Worm (Caenorhabditis elegans) whole organism, L3 larva: Measurements from ENCODE around the gene C53C11.1.

ENCODE experiments used
- ZK546.5 ChIP-seq: sonication (generic microtip); optimal IDR thresholded peaks from 2 replicates; lab custom pipeline; 2017; ENCODE audit warnings: missing biosample characterization, missing genetic modification characterization
- aly-2 ChIP-seq: fragments of 150-350 bp; optimal IDR thresholded peaks from 2 replicates; lab custom pipeline; 2014; ENCODE audit warnings: missing biosample characterization, missing genetic modification characterization
- ama-1 ChIP-seq: fragments of 150-350 bp; optimal IDR thresholded peaks from 2 replicates; lab custom pipeline; 2018
- ceh-16 ChIP-seq: sonication (generic microtip); optimal IDR thresholded peaks from 2 replicates; lab custom pipeline; 2017; ENCODE audit warnings: missing biosample characterization, missing genetic modification characterization
- ceh-82 ChIP-seq: fragments of 150-350 bp; optimal IDR thresholded peaks from 2 replicates; lab custom pipeline; 2014; ENCODE audit warnings: missing biosample characterization, missing genetic modification characterization
- ceh-9 ChIP-seq: sonication (generic microtip); optimal IDR thresholded peaks from 2 replicates; lab custom pipeline; 2018; ENCODE audit warnings: missing biosample characterization, missing genetic modification characterization
- daf-12 ChIP-seq: fragments of 150-350 bp; optimal IDR thresholded peaks from 2 replicates; lab custom pipeline; 2014; ENCODE audit warnings: missing biosample characterization, missing genetic modification reagents, missing genetic modification characterization
- egl-27 ChIP-seq: sonication (generic microtip); optimal IDR thresholded peaks from 4 replicates; lab custom pipeline; 2017; ENCODE audit warnings: missing biosample characterization, missing genetic modification reagents, missing genetic modification characterization
- egl-5 ChIP-seq: fragments of 150-350 bp; optimal IDR thresholded peaks from 2 replicates; lab custom pipeline; 2017; ENCODE audit warnings: missing biosample characterization, missing genetic modification reagents, missing genetic modification characterization, inconsistent platforms
- elt-1 ChIP-seq: fragments of 150-350 bp; optimal IDR thresholded peaks from 2 replicates; lab custom pipeline; 2014; ENCODE audit warnings: missing biosample characterization, missing genetic modification characterization
- elt-2 ChIP-seq: sonication (generic microtip); optimal IDR thresholded peaks from 2 replicates; lab custom pipeline; 2016; ENCODE audit warnings: missing genetic modification reagents, mild to moderate bottlenecking, missing genetic modification characterization, missing compliant biosample characterization
- elt-3 ChIP-seq, 3 experiments: fragments of 150-350 bp in 1 of 3; sonication (generic microtip) in 2 of 3; optimal IDR thresholded peaks; 2 replicates in 2 of 3; 4 replicates in 1 of 3; lab custom pipeline; 2014 to 2017; ENCODE audit warnings: missing biosample characterization in 3 of 3, missing genetic modification characterization in 3 of 3
- eor-1 ChIP-seq, 2 experiments: fragments of 150-350 bp; optimal IDR thresholded peaks; 2 replicates each; lab custom pipeline; 2014 to 2018; ENCODE audit warnings: missing biosample characterization in 2 of 2, missing genetic modification characterization in 2 of 2
- fkh-10 ChIP-seq: sonication (generic microtip); optimal IDR thresholded peaks from 2 replicates; lab custom pipeline; 2017; ENCODE audit warnings: missing biosample characterization, missing genetic modification reagents, missing genetic modification characterization
- fkh-2 ChIP-seq: fragments of 150-350 bp; optimal IDR thresholded peaks from 2 replicates; lab custom pipeline; 2014; ENCODE audit warnings: missing biosample characterization, missing genetic modification reagents, missing genetic modification characterization
- fos-1 ChIP-seq: fragments of 150-350 bp; optimal IDR thresholded peaks from 2 replicates; lab custom pipeline; 2014; ENCODE audit warnings: missing biosample characterization, missing genetic modification characterization
- hmg-11 ChIP-seq: sonication (generic microtip); optimal IDR thresholded peaks from 2 replicates; lab custom pipeline; 2016; ENCODE audit warnings: missing genetic modification characterization, missing compliant biosample characterization
- lin-15B ChIP-seq: fragments of 150-350 bp; optimal IDR thresholded peaks from 2 replicates; lab custom pipeline; 2014; ENCODE audit warnings: missing biosample characterization, missing genetic modification characterization
- lin-39 ChIP-seq: fragments of 150-350 bp; optimal IDR thresholded peaks from 2 replicates; lab custom pipeline; 2018; ENCODE audit warnings: missing biosample characterization, missing genetic modification reagents, missing genetic modification characterization
- lsy-12 ChIP-seq: sonication (generic microtip); optimal IDR thresholded peaks from 2 replicates; lab custom pipeline; 2016; ENCODE audit warnings: mild to moderate bottlenecking, missing genetic modification characterization, missing compliant biosample characterization
- mdl-1 ChIP-seq: fragments of 150-350 bp; optimal IDR thresholded peaks from 2 replicates; lab custom pipeline; 2014; ENCODE audit warnings: missing biosample characterization, missing genetic modification characterization
- mml-1 ChIP-seq: fragments of 150-350 bp; sonication (generic microtip); optimal IDR thresholded peaks from 3 replicates; lab custom pipeline; 2014; ENCODE audit warnings: missing biosample characterization, missing genetic modification characterization
- nfya-1 ChIP-seq: sonication (generic microtip); optimal IDR thresholded peaks from 2 replicates; lab custom pipeline; 2017; ENCODE audit warnings: missing genetic modification characterization, mild to moderate bottlenecking, missing compliant biosample characterization, antibody characterized with exemption, moderate library complexity; ENCODE audit not compliant: insufficient read depth
- nhr-12 ChIP-seq: fragments of 150-350 bp; optimal IDR thresholded peaks from 2 replicates; lab custom pipeline; 2014; ENCODE audit warnings: missing biosample characterization, missing genetic modification characterization
- nhr-23 ChIP-seq: fragments of 150-350 bp; optimal IDR thresholded peaks from 2 replicates; lab custom pipeline; 2014; ENCODE audit warnings: missing biosample characterization, missing genetic modification reagents, missing genetic modification characterization
- nhr-237 ChIP-seq: fragments of 150-350 bp; optimal IDR thresholded peaks from 2 replicates; lab custom pipeline; 2014; ENCODE audit warnings: missing biosample characterization, missing genetic modification characterization
- nhr-25 ChIP-seq: sonication (generic microtip); optimal IDR thresholded peaks from 2 replicates; lab custom pipeline; 2017; ENCODE audit warnings: missing biosample characterization, missing genetic modification characterization
- nhr-43 ChIP-seq: sonication (generic microtip); optimal IDR thresholded peaks from 2 replicates; lab custom pipeline; 2016; ENCODE audit warnings: mild to moderate bottlenecking, missing genetic modification characterization, missing compliant biosample characterization; ENCODE audit not compliant: poor library complexity, severe bottlenecking
- nhr-67 ChIP-seq: fragments of 150-350 bp; optimal IDR thresholded peaks from 2 replicates; lab custom pipeline; 2014; ENCODE audit warnings: missing biosample characterization, missing genetic modification characterization
- nhr-76 ChIP-seq: fragments of 150-350 bp; sonication (generic microtip); optimal IDR thresholded peaks from 5 replicates; lab custom pipeline; 2014; ENCODE audit warnings: missing biosample characterization, missing genetic modification characterization
- nhr-77 ChIP-seq: fragments of 150-350 bp; optimal IDR thresholded peaks from 2 replicates; lab custom pipeline; 2014; ENCODE audit warnings: missing biosample characterization, missing genetic modification characterization
- pha-4 ChIP-seq: fragments of 150-350 bp; optimal IDR thresholded peaks from 2 replicates; lab custom pipeline; 2014; ENCODE audit warnings: missing biosample characterization, missing genetic modification reagents, missing genetic modification characterization
- pqm-1 ChIP-seq: fragments of 150-350 bp; optimal IDR thresholded peaks from 2 replicates; lab custom pipeline; 2017; ENCODE audit warnings: missing biosample characterization, missing genetic modification characterization, inconsistent platforms
- sea-2 ChIP-seq: fragments of 150-350 bp; sonication (generic microtip); optimal IDR thresholded peaks from 4 replicates; lab custom pipeline; 2014; ENCODE audit warnings: missing biosample characterization, missing genetic modification reagents, missing genetic modification characterization
- skn-1 ChIP-seq: fragments of 150-350 bp; optimal IDR thresholded peaks from 2 replicates; lab custom pipeline; 2014; ENCODE audit warnings: missing biosample characterization, missing genetic modification characterization
- snpc-4 ChIP-seq: fragments of 150-350 bp; optimal IDR thresholded peaks from 2 replicates; lab custom pipeline; 2014; ENCODE audit warnings: missing biosample characterization, missing genetic modification characterization
- tbx-2 ChIP-seq: sonication (generic microtip); optimal IDR thresholded peaks from 2 replicates; lab custom pipeline; 2016; ENCODE audit warnings: mild to moderate bottlenecking, missing genetic modification characterization, missing compliant biosample characterization
- zag-1 ChIP-seq: fragments of 150-350 bp; optimal IDR thresholded peaks from 2 replicates; lab custom pipeline; 2014; ENCODE audit warnings: missing biosample characterization, missing genetic modification characterization
- ztf-4 ChIP-seq: fragments of 150-350 bp; optimal IDR thresholded peaks from 2 replicates; lab custom pipeline; 2014; ENCODE audit warnings: missing biosample characterization, missing genetic modification characterization

Gene C53C11.1

DNA sequence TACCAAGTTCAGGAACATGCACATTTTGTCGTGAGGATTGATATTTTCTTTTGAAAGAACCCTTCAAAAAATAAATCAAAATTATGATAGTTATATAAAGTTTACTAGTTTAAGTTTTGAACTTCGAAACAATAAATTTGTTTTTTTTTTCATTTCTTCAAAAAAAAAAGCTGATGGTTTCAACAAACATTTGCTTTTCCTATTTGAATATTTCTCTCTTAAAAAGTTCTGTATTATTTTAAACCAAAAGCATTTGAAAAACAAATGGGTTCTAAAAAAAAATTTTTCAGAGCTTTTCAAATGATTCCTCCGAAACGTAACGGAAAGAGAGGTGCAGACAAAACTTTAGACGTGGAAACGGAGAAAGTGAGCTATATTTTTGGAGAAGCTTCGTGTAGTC lies at the start of gene C53C11.1:
Gene C53C11.1 (plus strand): TSS at position 301 of the 400 bp plus-strand sequence.
- TF ChIP-seq nfya-1 (tag; lab: Kevin White, UChicago) (no peak), ceh-82 (no peak), ceh-9 (tag; lab: Kevin White, UChicago) (no peak), hmg-11 (tag; lab: Kevin White, UChicago) (no peak), nhr-67 (tag; lab: Kevin White, UChicago) (no peak), ztf-4 (tag; lab: Kevin White, UChicago) (no peak), fkh-10 (no peak), pqm-1 (tag; lab: Kevin White, UChicago) (no peak), lin-39 (tag; lab: Kevin White, UChicago) (no peak), nhr-77 (tag; lab: Kevin White, UChicago) (no peak), daf-12 (tag; lab: Kevin White, UChicago) (no peak), nhr-23 (tag; lab: Kevin White, UChicago) (no peak), mdl-1 (tag; lab: Kevin White, UChicago) (no peak), mml-1 (tag; lab: Kevin White, UChicago) (no peak)
- TF ChIP-seq, all 47 proteins: peak for 0

DNA sequence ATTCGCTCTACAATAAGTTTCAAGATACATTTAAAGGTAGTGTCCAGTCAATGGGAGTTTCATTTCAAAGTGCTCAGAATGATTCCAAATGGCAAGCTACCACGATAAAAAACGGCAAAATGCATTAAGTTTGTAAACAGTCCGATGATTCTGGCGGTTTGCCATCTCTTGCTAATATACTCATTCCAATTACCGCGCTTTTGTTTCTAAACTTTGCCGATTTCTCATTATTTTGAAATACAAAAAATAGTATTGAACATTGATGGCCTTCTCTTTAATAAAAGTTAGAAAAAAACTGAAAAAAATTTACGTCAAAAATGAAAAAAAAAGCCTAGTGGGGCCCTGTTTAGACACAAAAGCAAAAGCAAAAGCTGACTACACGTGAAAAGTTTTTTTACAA lies 46.6 kb upstream of the C53C11.1 start:
- no peak for TF ChIP-seq ZK546.5
- no peak for TF ChIP-seq aly-2 (tag; lab: Kevin White, UChicago)
- TF ChIP-seq snpc-4 (tag; lab: Kevin White, UChicago) = no peak
- no peak for TF ChIP-seq skn-1
- TF ChIP-seq nhr-43 (tag; lab: Kevin White, UChicago) = no peak
- no peak for TF ChIP-seq nhr-23 (tag; lab: Kevin White, UChicago)
- TF ChIP-seq fkh-2 (tag; lab: Kevin White, UChicago) = no peak
- TF ChIP-seq fos-1 (tag; lab: Kevin White, UChicago) = no peak
- no peak for TF ChIP-seq elt-3 (tag; optimal IDR thresholded peaks at IDR 0.05; lab: Kevin White, UChicago)
- TF ChIP-seq, all 47 proteins: peak for 0

DNA sequence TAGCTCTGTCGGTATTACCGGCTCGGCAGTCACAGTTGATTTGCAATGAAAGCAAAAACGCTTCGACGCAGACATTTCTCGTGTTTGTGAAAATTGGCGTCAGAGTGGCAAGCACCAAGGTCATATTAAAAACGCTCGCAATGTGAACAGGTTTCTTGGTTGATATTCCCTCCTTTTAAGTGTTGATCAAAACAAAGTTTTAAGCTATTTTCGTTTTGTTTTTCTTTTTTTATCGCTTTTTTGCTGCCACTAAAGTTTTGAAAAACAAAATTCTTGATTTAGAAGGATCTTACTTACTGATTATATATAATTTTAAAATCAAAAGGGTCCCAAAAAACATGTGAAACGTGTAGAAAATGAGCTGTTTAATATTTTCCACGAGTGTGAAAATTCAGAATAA lies 45.9 kb upstream of the C53C11.1 start, which contains the start of gene C33E10.8:
Gene C33E10.8 (minus strand): TSS at position 101 of the 400 bp plus-strand sequence.
- TF ChIP-seq ama-1 (lab: Kevin White, UChicago) = no peak
- TF ChIP-seq hmg-11 (tag; lab: Kevin White, UChicago) = no peak
- TF ChIP-seq skn-1 = no peak
- TF ChIP-seq elt-1 (tag; lab: Kevin White, UChicago) = no peak
- no peak for TF ChIP-seq elt-3 (tag; optimal IDR thresholded peaks at IDR 0.05; lab: Kevin White, UChicago)
- no peak for TF ChIP-seq ztf-4 (tag; lab: Kevin White, UChicago)
- no peak for TF ChIP-seq egl-27 (tag; lab: Kevin White, UChicago)
- TF ChIP-seq nhr-76 (tag; lab: Kevin White, UChicago) = no peak
- TF ChIP-seq nhr-67 (tag; lab: Kevin White, UChicago) = no peak
- TF ChIP-seq pha-4 (tag; lab: Kevin White, UChicago) = no peak
- TF ChIP-seq aly-2 (tag; lab: Kevin White, UChicago) = no peak
- no peak for TF ChIP-seq ceh-16
- TF ChIP-seq zag-1 (tag; lab: Kevin White, UChicago) = no peak

ce11 chrX:17297408-17297807 lies 43.2 kb upstream of the C53C11.1 start:
- TF ChIP-seq lsy-12 (tag; lab: Kevin White, UChicago) = no peak
- no peak for TF ChIP-seq nhr-43 (tag; lab: Kevin White, UChicago)
- TF ChIP-seq elt-2 = peak; percentile 6
- no peak for TF ChIP-seq snpc-4 (tag; lab: Kevin White, UChicago)
- peak; percentile 53 for TF ChIP-seq pha-4 (tag; lab: Kevin White, UChicago)
- no peak for TF ChIP-seq nhr-23 (tag; lab: Kevin White, UChicago)
- TF ChIP-seq ceh-16 = no peak

- TF ChIP-seq snpc-4 (tag; lab: Kevin White, UChicago) (peak; percentile 40), ceh-16 (no peak), nhr-77 (tag; lab: Kevin White, UChicago) (no peak)
- TF ChIP-seq, all 47 proteins: peak for 1
Observed at ce11 chrX:17300735-17301134, 39.8 kb upstream of the C53C11.1 start.

- no peak for TF ChIP-seq egl-5 (tag; lab: Kevin White, UChicago)
- TF ChIP-seq nhr-237 (tag; lab: Kevin White, UChicago) = no peak
- no peak for TF ChIP-seq sea-2
- TF ChIP-seq ceh-16 = no peak
- no peak for TF ChIP-seq pqm-1 (tag; lab: Kevin White, UChicago)
- TF ChIP-seq snpc-4 (tag; lab: Kevin White, UChicago) = no peak
- no peak for TF ChIP-seq aly-2 (tag; lab: Kevin White, UChicago)
- TF ChIP-seq nhr-23 (tag; lab: Kevin White, UChicago) = no peak
- TF ChIP-seq tbx-2 (tag; lab: Kevin White, UChicago) = no peak
- no peak for TF ChIP-seq nhr-12 (tag; lab: Kevin White, UChicago)
- TF ChIP-seq eor-1 (tag; optimal IDR thresholded peaks at IDR 0.05; lab: Kevin White, UChicago) = no peak
- TF ChIP-seq elt-2 = no peak
- no peak for TF ChIP-seq nhr-25 (tag; lab: Kevin White, UChicago)
- no peak for TF ChIP-seq lin-15B (tag; lab: Kevin White, UChicago)
Observed at ce11 chrX:17301900-17302299, 38.7 kb upstream of the C53C11.1 start, which contains the start of gene C33E10.10. Gene C33E10.10 (minus strand): TSS chrX:17302000.
